Fruit fly (Drosophila melanogaster) whole organism, wandering third instar larva: ENCODE results near the gene CG16775.

Experiments
- Abd-B ChIP-seq: fragments of >200 bp; optimal IDR thresholded peaks from 2 replicates; lab custom pipeline; 2017; ENCODE audit warnings: missing biosample characterization, missing genetic modification characterization
- CG32264 ChIP-seq: fragments of 200-800 bp; sonication (Bioruptor generic); optimal IDR thresholded peaks from 2 replicates; lab custom pipeline; 2016; ENCODE audit warnings: missing biosample characterization, missing genetic modification characterization
- CG9705 ChIP-seq: fragments of 200-800 bp; sonication (Bioruptor generic); optimal IDR thresholded peaks from 2 replicates; lab custom pipeline; 2018; ENCODE audit warnings: missing biosample characterization, mild to moderate bottlenecking, missing genetic modification characterization
- CrebA ChIP-seq: fragments of 200-800 bp; sonication (Bioruptor generic); optimal IDR thresholded peaks from 2 replicates; lab custom pipeline; 2016; ENCODE audit warnings: missing biosample characterization, mild to moderate bottlenecking, missing genetic modification characterization, borderline replicate concordance
- Dfd ChIP-seq: fragments of >200 bp; optimal IDR thresholded peaks from 2 replicates; lab custom pipeline; 2017; ENCODE audit warnings: missing biosample characterization, missing genetic modification characterization
- Dif ChIP-seq: fragments of 200-275, 200-300 bp; sonication (Bioruptor generic); optimal IDR thresholded peaks from 2 replicates; lab custom pipeline; 2018; ENCODE audit warnings: missing biosample characterization, missing genetic modification characterization; ENCODE audit not compliant: partially characterized antibody
- GATAd ChIP-seq: sonication (Bioruptor generic); optimal IDR thresholded peaks from 2 replicates; lab custom pipeline; 2016; ENCODE audit warnings: missing biosample characterization, missing genetic modification characterization
- HLH106 ChIP-seq: fragments of 200-800 bp; optimal IDR thresholded peaks from 3 replicates; lab custom pipeline; 2019; ENCODE audit warnings: missing biosample characterization, mild to moderate bottlenecking, missing genetic modification characterization, moderate library complexity
- Hnf4 ChIP-seq: fragments of 200-800 bp; sonication (Bioruptor generic); optimal IDR thresholded peaks from 2 replicates; lab custom pipeline; 2016; ENCODE audit warnings: missing biosample characterization, mild to moderate bottlenecking, missing genetic modification characterization
- Hr78 ChIP-seq: fragments of >200 bp; optimal IDR thresholded peaks from 2 replicates; lab custom pipeline; 2017; ENCODE audit warnings: missing biosample characterization, missing genetic modification characterization
- Hr83 ChIP-seq: fragments of 200-300 bp; sonication (Bioruptor generic); optimal IDR thresholded peaks from 2 replicates; lab custom pipeline; 2016; ENCODE audit warnings: missing biosample characterization, mild to moderate bottlenecking, missing genetic modification characterization, moderate library complexity; ENCODE audit not compliant: poor library complexity, severe bottlenecking
- Jra ChIP-seq: sonication (Bioruptor generic); optimal IDR thresholded peaks from 2 replicates; lab custom pipeline; 2016; ENCODE audit warnings: missing biosample characterization, missing genetic modification characterization
- Mio ChIP-seq: sonication (Bioruptor generic); optimal IDR thresholded peaks from 2 replicates; lab custom pipeline; 2016; ENCODE audit warnings: missing biosample characterization, missing genetic modification characterization
- Myc ChIP-seq: fragments of >200 bp; optimal IDR thresholded peaks from 2 replicates; lab custom pipeline; 2017
- N ChIP-seq: fragments of >200 bp; optimal IDR thresholded peaks from 2 replicates; lab custom pipeline; 2018; ENCODE audit warnings: missing biosample characterization, missing external identifiers, missing genetic modification characterization
- OdsH ChIP-seq: fragments of 200-800 bp; sonication (Bioruptor generic); optimal IDR thresholded peaks from 2 replicates; lab custom pipeline; 2016; ENCODE audit warnings: missing biosample characterization, mild to moderate bottlenecking, missing genetic modification characterization
- Rel ChIP-seq, 2 experiments: fragments of 200-800 bp; sonication (Bioruptor generic) in 1 of 2; optimal IDR thresholded peaks; 2 replicates in 1 of 2; 3 replicates in 1 of 2; lab custom pipeline; 2016 to 2019; ENCODE audit warnings: mild to moderate bottlenecking in 2 of 2, missing biosample characterization in 2 of 2, missing genetic modification characterization in 2 of 2, moderate library complexity in 1 of 2
- Sp1 ChIP-seq: fragments of 200-800 bp; sonication (Bioruptor generic); optimal IDR thresholded peaks from 3 replicates; lab custom pipeline; 2019; ENCODE audit warnings: missing biosample characterization, mild to moderate bottlenecking, missing genetic modification characterization, moderate library complexity
- Vsx2 ChIP-seq: fragments of 200-300, 225-300 bp; sonication (Bioruptor generic); optimal IDR thresholded peaks from 2 replicates; lab custom pipeline; 2018; ENCODE audit warnings: missing biosample characterization, missing genetic modification characterization; ENCODE audit not compliant: partially characterized antibody
- br ChIP-seq: fragments of 200-800 bp; sonication (Bioruptor generic); optimal IDR thresholded peaks from 2 replicates; lab custom pipeline; 2016; ENCODE audit warnings: missing biosample characterization, missing genetic modification characterization
- brk ChIP-seq: fragments of 200-800 bp; sonication (Bioruptor generic); optimal IDR thresholded peaks from 2 replicates; lab custom pipeline; 2016; ENCODE audit warnings: missing biosample characterization, mild to moderate bottlenecking, missing genetic modification characterization
- dl ChIP-seq, 2 experiments: fragments of 175-275, 200-275 bp in 1 of 2; fragments of 200-275 bp in 1 of 2; sonication (Bioruptor generic); optimal IDR thresholded peaks; lab custom pipeline; 2018; ENCODE audit warnings: mild to moderate bottlenecking in 2 of 2, missing biosample characterization in 2 of 2, missing genetic modification characterization in 2 of 2, moderate library complexity in 2 of 2; ENCODE audit not compliant: partially characterized antibody in 2 of 2, insufficient read depth in 1 of 2
- dmrt93B ChIP-seq: fragments of 200-800 bp; sonication (Bioruptor generic); optimal IDR thresholded peaks from 2 replicates; lab custom pipeline; 2018; ENCODE audit warnings: missing biosample characterization, mild to moderate bottlenecking, missing genetic modification characterization
- dsf ChIP-seq: sonication (Bioruptor generic); optimal IDR thresholded peaks from 2 replicates; lab custom pipeline; 2016; ENCODE audit warnings: missing biosample characterization, missing genetic modification characterization, borderline replicate concordance
- ey ChIP-seq: fragments of 200-800 bp; sonication (Bioruptor generic); optimal IDR thresholded peaks from 2 replicates; lab custom pipeline; 2016; ENCODE audit warnings: missing biosample characterization, missing genetic modification characterization
- foxo ChIP-seq, 2 experiments: fragments of 200-800 bp; sonication (Bioruptor generic); optimal IDR thresholded peaks; 2 replicates in 1 of 2; 3 replicates in 1 of 2; lab custom pipeline; 2016 to 2017; ENCODE audit warnings: missing biosample characterization in 2 of 2, missing genetic modification characterization in 2 of 2
- fru ChIP-seq: fragments of 200-800 bp; sonication (Bioruptor generic); optimal IDR thresholded peaks from 3 replicates; lab custom pipeline; 2016; ENCODE audit warnings: missing biosample characterization, mild to moderate bottlenecking, missing genetic modification characterization
- h ChIP-seq: fragments of 200-800 bp; sonication (Bioruptor generic); optimal IDR thresholded peaks from 3 replicates; lab custom pipeline; 2016; ENCODE audit warnings: missing biosample characterization, mild to moderate bottlenecking, missing genetic modification characterization
- jim ChIP-seq: fragments of 175-275, 200-325 bp; sonication (Bioruptor generic); optimal IDR thresholded peaks from 2 replicates; lab custom pipeline; 2016; ENCODE audit warnings: missing biosample characterization, mild to moderate bottlenecking, missing genetic modification characterization
- lola ChIP-seq: fragments of >200 bp; optimal IDR thresholded peaks from 2 replicates; lab custom pipeline; 2017; ENCODE audit warnings: missing biosample characterization, missing genetic modification characterization
- pan ChIP-seq: fragments of >200 bp; optimal IDR thresholded peaks from 2 replicates; lab custom pipeline; 2017
- psq ChIP-seq: fragments of 200-800 bp; sonication (Bioruptor generic); optimal IDR thresholded peaks from 3 replicates; lab custom pipeline; 2017; ENCODE audit warnings: missing biosample characterization, mild to moderate bottlenecking, missing genetic modification characterization, moderate library complexity
- rgr ChIP-seq: fragments of 200-800 bp; sonication (Bioruptor generic); optimal IDR thresholded peaks from 3 replicates; lab custom pipeline; 2016; ENCODE audit warnings: missing biosample characterization, mild to moderate bottlenecking, missing genetic modification characterization
- sage ChIP-seq: fragments of 200-800 bp; sonication (Bioruptor generic); optimal IDR thresholded peaks from 2 replicates; lab custom pipeline; 2016; ENCODE audit warnings: missing biosample characterization, mild to moderate bottlenecking, missing genetic modification characterization
- sv ChIP-seq: fragments of 200-800 bp; sonication (Bioruptor generic); optimal IDR thresholded peaks from 3 replicates; lab custom pipeline; 2016; ENCODE audit warnings: missing biosample characterization, missing genetic modification characterization
- tai ChIP-seq: sonication (Bioruptor generic); optimal IDR thresholded peaks from 2 replicates; lab custom pipeline; 2016; ENCODE audit warnings: missing biosample characterization, missing genetic modification characterization
- usp ChIP-seq: fragments of >200 bp; optimal IDR thresholded peaks from 2 replicates; lab custom pipeline; 2017; ENCODE audit warnings: missing biosample characterization, missing genetic modification characterization
- woc ChIP-seq: sonication (Bioruptor generic); optimal IDR thresholded peaks from 2 replicates; lab custom pipeline; 2016; ENCODE audit warnings: missing biosample characterization, mild to moderate bottlenecking, missing genetic modification characterization

CG16775 gene

dm6 chr3L:17912448-17912847, 26.0 kb upstream of the CG16775 start, which contains the start of gene CG5290:
Gene CG5290 (minus strand): TSS chr3L:17912565.
- TF ChIP-seq CG9705 (GFP tag; lab: Kevin White, UChicago) (no peak), Hr83 (GFP tag; lab: Kevin White, UChicago) (no peak), Hr78 (GFP tag; lab: Kevin White, UChicago) (no peak), sage (GFP tag; lab: Kevin White, UChicago) (no peak), dmrt93B (GFP tag; lab: Kevin White, UChicago) (no peak), lola (GFP tag; lab: Kevin White, UChicago) (no peak), dsf (GFP tag; lab: Kevin White, UChicago) (no peak), br (GFP tag; lab: Kevin White, UChicago) (peak; percentile 29), Vsx2 (GFP tag; lab: Kevin White, UChicago) (peak; percentile 54), CG32264 (no peak), CrebA (no peak), Dfd (GFP tag; lab: Kevin White, UChicago) (no peak), foxo (GFP tag; optimal IDR thresholded peaks at IDR 0.05; lab: Kevin White, UChicago) (peak in 1 of 2 experiments; percentile 49), h (GFP tag; lab: Kevin White, UChicago) (peak; percentile 31), Rel (GFP tag; optimal IDR thresholded peaks at IDR 0.05; lab: Kevin White, UChicago) (no peak), Rel (tag; optimal IDR thresholded peaks at IDR 0.05; lab: Kevin White, UChicago) (no peak), psq (GFP tag; lab: Kevin White, UChicago) (peak; percentile 32), Hnf4 (GFP tag; lab: Kevin White, UChicago) (peak; percentile 66), ey (peak; percentile 40), fru (GFP tag; lab: Kevin White, UChicago) (peak; percentile 49), tai (peak; percentile 64), HLH106 (peak; percentile 34), GATAd (GFP tag; lab: Kevin White, UChicago) (peak; percentile 31), dl (GFP tag; optimal IDR thresholded peaks at IDR 0.05; lab: Kevin White, UChicago; ENCODE audit: insufficient read depth in 1 of 2, partially characterized antibody in 2 of 2) (no peak), Jra (GFP tag; lab: Kevin White, UChicago) (peak; percentile 28), Abd-B (GFP tag; lab: Kevin White, UChicago) (no peak), pan (lab: Kevin White, UChicago) (no peak), jim (GFP tag; lab: Kevin White, UChicago) (no peak), Mio (GFP tag; lab: Kevin White, UChicago) (no peak), woc (GFP tag; lab: Kevin White, UChicago) (peak; percentile 45), sv (peak; percentile 20), N (no peak), brk (GFP tag; lab: Kevin White, UChicago) (peak; percentile 22), rgr (GFP tag; lab: Kevin White, UChicago) (peak; percentile 73), usp (GFP tag; lab: Kevin White, UChicago) (no peak), Myc (lab: Kevin White, UChicago) (peak; percentile 22), Sp1 (GFP tag; lab: Kevin White, UChicago) (peak; percentile 35), Dif (GFP tag; lab: Kevin White, UChicago) (no peak), OdsH (peak; percentile 45)

dm6 chr3L:17907609-17908160, 21.2 kb upstream of the CG16775 start, which contains the start of the genes Prestin and Wdr92:
Gene Prestin (minus strand): TSS chr3L:17907812.
Gene Wdr92 (plus strand): TSS chr3L:17908143.
- TF ChIP-seq Dif (GFP tag; lab: Kevin White, UChicago) (peak; percentile 25), Jra (GFP tag; lab: Kevin White, UChicago) (peak; percentile 12), Myc (lab: Kevin White, UChicago) (no peak), dmrt93B (GFP tag; lab: Kevin White, UChicago) (no peak), N (no peak), Rel (GFP tag; optimal IDR thresholded peaks at IDR 0.05; lab: Kevin White, UChicago) (no peak), Rel (tag; optimal IDR thresholded peaks at IDR 0.05; lab: Kevin White, UChicago) (peak; percentile 63), Hr83 (GFP tag; lab: Kevin White, UChicago) (peak; percentile 73), brk (GFP tag; lab: Kevin White, UChicago) (peak; percentile 75), dsf (GFP tag; lab: Kevin White, UChicago) (peak; percentile 17), sage (GFP tag; lab: Kevin White, UChicago) (peak; percentile 40), lola (GFP tag; lab: Kevin White, UChicago) (no peak), rgr (GFP tag; lab: Kevin White, UChicago) (peak; percentile 31), CG32264 (no peak), h (GFP tag; lab: Kevin White, UChicago) (peak; percentile 58), br (GFP tag; lab: Kevin White, UChicago) (peak; percentile 8), ey (peak; percentile 9), Sp1 (GFP tag; lab: Kevin White, UChicago) (peak; percentile 53), sv (no peak), OdsH (no peak), Mio (GFP tag; lab: Kevin White, UChicago) (no peak), woc (GFP tag; lab: Kevin White, UChicago) (peak; percentile 49), Hnf4 (GFP tag; lab: Kevin White, UChicago) (peak; percentile 52), pan (lab: Kevin White, UChicago) (no peak), jim (GFP tag; lab: Kevin White, UChicago) (peak; percentile 25), CG9705 (GFP tag; lab: Kevin White, UChicago) (no peak), CrebA (no peak), usp (GFP tag; lab: Kevin White, UChicago) (no peak), Dfd (GFP tag; lab: Kevin White, UChicago) (no peak), Vsx2 (GFP tag; lab: Kevin White, UChicago) (no peak), tai (peak; percentile 16), dl (GFP tag; optimal IDR thresholded peaks at IDR 0.05; lab: Kevin White, UChicago; ENCODE audit: insufficient read depth in 1 of 2, partially characterized antibody in 2 of 2) (peak in 1 of 2 experiments; percentile 23), Hr78 (GFP tag; lab: Kevin White, UChicago) (no peak), foxo (GFP tag; optimal IDR thresholded peaks at IDR 0.05; lab: Kevin White, UChicago) (peak; percentile 31 to 35), HLH106 (peak; percentile 0), psq (GFP tag; lab: Kevin White, UChicago) (no peak), fru (GFP tag; lab: Kevin White, UChicago) (peak; percentile 52), Abd-B (GFP tag; lab: Kevin White, UChicago) (no peak), GATAd (GFP tag; lab: Kevin White, UChicago) (no peak)
